Fruit fly (Drosophila melanogaster) whole organism, adult: ENCODE data around the gene Mcad.

ENCODE experiments used
- CG11617 ChIP-seq: fragments of 200-800 bp; sonication (Bioruptor generic); optimal IDR thresholded peaks from 2 replicates; lab custom pipeline; 2017; ENCODE audit warnings: mild to moderate bottlenecking, missing biosample characterization, missing genetic modification reagents, missing genetic modification characterization
- CG12768 ChIP-seq: fragments of 200-800 bp; sonication (Bioruptor generic); optimal IDR thresholded peaks from 2 replicates; lab custom pipeline; 2017; ENCODE audit warnings: missing biosample characterization, missing genetic modification characterization, mild to moderate bottlenecking, moderate library complexity, missing genetic modification reagents
- CG14711 ChIP-seq: fragments of 200-800 bp; sonication (Bioruptor generic); optimal IDR thresholded peaks from 2 replicates; lab custom pipeline; 2018; ENCODE audit warnings: missing biosample characterization, mild to moderate bottlenecking, missing genetic modification characterization, moderate library complexity
- CG1620 ChIP-seq: fragments of 200-800 bp; sonication (Bioruptor generic); optimal IDR thresholded peaks from 2 replicates; lab custom pipeline; 2016; ENCODE audit warnings: missing biosample characterization, missing genetic modification characterization
- CG33017 ChIP-seq: fragments of 200-800 bp; sonication (Bioruptor generic); optimal IDR thresholded peaks from 2 replicates; lab custom pipeline; 2018; ENCODE audit warnings: missing biosample characterization, mild to moderate bottlenecking, missing genetic modification characterization, moderate library complexity
- CG5204 ChIP-seq: fragments of 200-800 bp; sonication (Bioruptor generic); optimal IDR thresholded peaks from 2 replicates; lab custom pipeline; 2016; ENCODE audit warnings: missing biosample characterization, missing genetic modification characterization
- CG7045 ChIP-seq: fragments of 200-800 bp; sonication (Bioruptor generic); optimal IDR thresholded peaks from 2 replicates; lab custom pipeline; 2017; ENCODE audit warnings: missing biosample characterization, mild to moderate bottlenecking, missing genetic modification characterization
- CG7101 ChIP-seq: fragments of 200-800 bp; sonication (Bioruptor generic); optimal IDR thresholded peaks from 2 replicates; lab custom pipeline; 2018; ENCODE audit warnings: missing biosample characterization, mild to moderate bottlenecking, missing genetic modification characterization, moderate library complexity
- Clk ChIP-seq: fragments of 200-800 bp; sonication (Bioruptor generic); optimal IDR thresholded peaks from 2 replicates; lab custom pipeline; 2017; ENCODE audit warnings: missing biosample characterization, missing genetic modification characterization
- Crg-1 ChIP-seq: fragments of 200-800 bp; sonication (Bioruptor generic); optimal IDR thresholded peaks from 2 replicates; lab custom pipeline; 2016; ENCODE audit warnings: missing biosample characterization, missing genetic modification characterization
- Hr96 ChIP-seq: fragments of 200-800 bp; sonication (Bioruptor generic); optimal IDR thresholded peaks from 2 replicates; lab custom pipeline; 2016; ENCODE audit warnings: missing biosample characterization, missing genetic modification characterization
- Mnt ChIP-seq: fragments of 200-800 bp; sonication (Bioruptor generic); optimal IDR thresholded peaks from 2 replicates; lab custom pipeline; 2016; ENCODE audit warnings: missing biosample characterization, mild to moderate bottlenecking, missing genetic modification characterization
- cic ChIP-seq: fragments of 200-800 bp; sonication (Bioruptor generic); optimal IDR thresholded peaks from 2 replicates; lab custom pipeline; 2017; ENCODE audit warnings: missing biosample characterization, mild to moderate bottlenecking, missing genetic modification characterization, moderate library complexity
- cnc ChIP-seq, 2 experiments: fragments of >200 bp; optimal IDR thresholded peaks; 2 replicates each; lab custom pipeline; 2017
- kay ChIP-seq: fragments of 200-800 bp; sonication (Bioruptor generic); peaks from one replicate; lab custom pipeline; 2016; ENCODE audit warnings: missing biosample characterization, missing genetic modification characterization, borderline replicate concordance
- ovo ChIP-seq: fragments of 200-800 bp; sonication (Bioruptor generic); optimal IDR thresholded peaks from 2 replicates; lab custom pipeline; 2016; ENCODE audit warnings: missing biosample characterization, missing genetic modification characterization
- tj ChIP-seq: fragments of 200-800 bp; sonication (Bioruptor generic); optimal IDR thresholded peaks from 3 replicates; lab custom pipeline; 2017; ENCODE audit warnings: missing biosample characterization, mild to moderate bottlenecking, missing genetic modification characterization, moderate library complexity
- toe ChIP-seq: fragments of 200-800 bp; sonication (Bioruptor generic); optimal IDR thresholded peaks from 2 replicates; lab custom pipeline; 2016; ENCODE audit warnings: missing biosample characterization, missing genetic modification characterization

The Mcad gene

dm6 chr3L:7747044-7747443 is 27.9 kb downstream of the Mcad start, which contains the start of gene CG13685:
TSS of gene CG13685 (plus strand) at chr3L:7747344.
- TF ChIP-seq CG11617 (GFP tag; lab: Kevin White, UChicago), result no peak
- no peak for TF ChIP-seq CG1620
- no peak for TF ChIP-seq Hr96 (GFP tag; lab: Kevin White, UChicago)
- TF ChIP-seq CG7101 (tag; lab: Kevin White, UChicago), result no peak
- TF ChIP-seq ovo, result no peak
- no peak for TF ChIP-seq CG33017 (tag; lab: Kevin White, UChicago)

dm6 chr3L:7754109-7754508 is 35.0 kb downstream of the Mcad start, which contains the start of gene CG7409:
TSS of gene CG7409 (plus strand) at chr3L:7754409.
- TF ChIP-seq CG5204 (peak; percentile 30), Hr96 (GFP tag; lab: Kevin White, UChicago) (no peak), CG33017 (tag; lab: Kevin White, UChicago) (peak; percentile 16)

DNA sequence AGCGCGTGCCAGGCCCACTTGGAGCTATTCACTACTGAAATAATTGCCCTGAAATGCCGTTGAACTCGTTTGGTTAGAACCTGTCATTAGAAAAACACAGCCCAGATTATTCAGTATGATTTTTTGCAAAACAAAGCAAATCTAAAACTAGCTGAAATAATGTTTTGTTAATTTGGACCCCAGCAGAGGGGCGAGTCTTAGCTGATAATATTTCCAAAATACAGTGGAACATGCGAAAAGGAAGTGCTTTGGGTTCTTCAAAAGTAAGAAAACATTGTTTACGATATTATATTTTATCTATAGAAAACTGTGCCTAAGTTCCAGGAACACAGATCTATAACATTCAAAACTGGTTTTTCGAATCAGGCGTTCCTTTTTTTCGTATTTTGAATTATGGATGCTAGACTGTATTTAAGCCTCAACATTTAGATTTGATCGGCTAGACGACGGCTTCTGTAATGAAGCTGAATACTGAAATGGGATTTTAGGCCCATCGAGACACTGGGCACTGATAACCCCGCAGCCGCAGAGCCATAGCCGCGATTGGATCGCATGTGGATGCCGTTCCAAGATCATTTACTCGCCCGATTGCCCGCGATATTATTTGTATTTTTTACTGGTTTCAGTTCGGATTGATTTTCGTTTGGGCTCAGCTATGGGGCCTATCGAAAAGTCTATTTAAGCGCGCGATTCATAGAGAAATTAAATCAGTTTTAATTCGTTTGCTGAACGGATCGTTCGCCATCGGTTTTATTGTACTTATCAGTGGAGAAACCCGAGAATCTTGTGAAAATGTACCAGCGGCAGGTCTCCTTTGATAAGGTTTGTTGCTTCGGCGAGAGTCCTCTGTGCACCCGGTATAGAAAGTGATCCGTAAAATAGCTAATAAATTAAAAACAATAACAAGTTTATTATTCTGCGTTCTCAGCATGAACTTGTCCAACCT is 41.0 kb downstream of the Mcad start, which contains the start of gene Hn:
Gene Hn, plus strand, starts transcription at position 619 of the 946 bp plus-strand sequence.
- no peak for TF ChIP-seq Clk
- no peak for TF ChIP-seq kay (GFP tag; lab: Kevin White, UChicago)
- no peak for TF ChIP-seq tj (GFP tag; lab: Kevin White, UChicago)
- TF ChIP-seq Crg-1 (GFP tag; lab: Kevin White, UChicago), result no peak
- TF ChIP-seq Mnt (GFP tag; lab: Kevin White, UChicago), result no peak
- no peak for TF ChIP-seq Hr96 (GFP tag; lab: Kevin White, UChicago)
- no peak for TF ChIP-seq CG1620
- TF ChIP-seq cic (GFP tag; lab: Kevin White, UChicago), result no peak
- TF ChIP-seq CG14711 (tag; lab: Kevin White, UChicago), result no peak
- no peak for TF ChIP-seq CG5204
- TF ChIP-seq CG12768 (GFP tag; lab: Kevin White, UChicago), result no peak
- no peak for TF ChIP-seq CG11617 (GFP tag; lab: Kevin White, UChicago)
- no peak for TF ChIP-seq toe

dm6 chr3L:7768252-7768651 is 49.1 kb downstream of the Mcad start, which contains the start of gene CG32371:
TSS of gene CG32371 (minus strand) at chr3L:7768352.
- no peak for TF ChIP-seq CG1620
- no peak for TF ChIP-seq cnc (optimal IDR thresholded peaks at IDR 0.05; lab: Kevin White, UChicago)
- TF ChIP-seq CG11617 (GFP tag; lab: Kevin White, UChicago), result no peak
- no peak for TF ChIP-seq CG7045 (GFP tag; lab: Kevin White, UChicago)
- no peak for TF ChIP-seq tj (GFP tag; lab: Kevin White, UChicago)
- no peak for TF ChIP-seq kay (GFP tag; lab: Kevin White, UChicago)
